Worm (Caenorhabditis elegans): ENCODE results near the gene F19G12.11.
A peak's percentile ranks its signal among the peaks of the same experiment; 100 is the strongest.

The F19G12.11 gene

DNA sequence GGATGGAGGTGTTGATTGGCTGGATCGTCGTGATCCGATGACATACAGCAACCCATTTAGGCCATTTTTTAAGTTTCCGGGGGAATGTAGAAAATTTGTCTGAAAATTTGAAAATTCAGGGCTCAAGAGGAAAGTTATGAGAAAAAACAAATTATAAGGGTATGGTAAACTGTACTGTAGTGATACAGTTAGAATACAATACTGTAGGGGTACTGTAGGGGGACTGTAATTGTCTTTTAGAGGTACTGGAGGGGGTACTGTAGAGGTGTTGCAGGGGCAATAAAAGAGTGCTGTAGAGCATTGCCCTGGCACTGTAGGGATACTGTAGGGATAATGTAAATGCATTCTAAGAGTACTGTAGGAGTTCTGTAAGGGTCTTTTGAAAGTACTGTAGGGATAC lies 38.4 kb upstream of the F19G12.11 start, which contains the start of gene D1005.6:
Gene D1005.6, minus strand, starts transcription at position 101 of the 400 bp plus-strand sequence.
- TF ChIP-seq nhr-76 (tag; optimal IDR thresholded peaks at IDR 0.05), result no peak
- TF ChIP-seq nhr-71 (tag; optimal IDR thresholded peaks at IDR 0.05), result no peak
- no peak for TF ChIP-seq efl-1 (optimal IDR thresholded peaks at IDR 0.05)
- TF ChIP-seq efl-1 (GFP tag; optimal IDR thresholded peaks at IDR 0.05 in 1 of 2), result no peak
- TF ChIP-seq ces-1 (GFP tag; optimal IDR thresholded peaks at IDR 0.05), result no peak
- no peak for TF ChIP-seq dsc-1 (tag; optimal IDR thresholded peaks at IDR 0.05)
- no peak for TF ChIP-seq grh-1 (GFP tag; IDR thresholded peaks at IDR 0.05)
- no peak for TF ChIP-seq pag-3 (tag; optimal IDR thresholded peaks at IDR 0.05; ENCODE audit: borderline replicate concordance, insufficient read depth)
- no peak for TF ChIP-seq unc-130 (tag; optimal IDR thresholded peaks at IDR 0.05)
- no peak for TF ChIP-seq zip-4 (GFP tag; optimal IDR thresholded peaks at IDR 0.05)
- TF ChIP-seq fos-1 (tag; optimal IDR thresholded peaks at IDR 0.05), result no peak

- no peak for TF ChIP-seq egl-27 (tag; optimal IDR thresholded peaks at IDR 0.05)
- peak; percentile 51 for TF ChIP-seq blmp-1 (tag; optimal IDR thresholded peaks at IDR 0.05)
- no peak for TF ChIP-seq F16B12.6 (tag; optimal IDR thresholded peaks at IDR 0.05)
Measured at ce11 chrX:1459756-1460155, 33.4 kb upstream of the F19G12.11 start.

- TF ChIP-seq pax-3 (tag; optimal IDR thresholded peaks at IDR 0.05) (no peak), blmp-1 (tag; optimal IDR thresholded peaks at IDR 0.05) (peak; percentile 93), elt-3 (tag; optimal IDR thresholded peaks at IDR 0.05) (peak in 3 of 6 experiments; percentile 6 to 56 (median 37)), nhr-20 (tag; optimal IDR thresholded peaks at IDR 0.05) (no peak), unc-86 (tag; optimal IDR thresholded peaks at IDR 0.05) (no peak), lin-14 (GFP tag; optimal IDR thresholded peaks at IDR 0.05) (peak; percentile 37), mdl-1 (tag; optimal IDR thresholded peaks at IDR 0.05) (peak in 1 of 2 experiments; percentile 32), nhr-237 (tag; optimal IDR thresholded peaks at IDR 0.05) (no peak), mep-1 (tag; optimal IDR thresholded peaks at IDR 0.05) (peak; percentile 6), nhr-90 (tag; optimal IDR thresholded peaks at IDR 0.05; ENCODE audit: poor library complexity) (no peak)
Measured at ce11 chrX:1458793-1459192, 32.5 kb upstream of the F19G12.11 start, which contains the start of gene D1005.2. Gene D1005.2, plus strand, starts transcription at chrX:1459022.

- TF ChIP-seq lin-39 (tag; optimal IDR thresholded peaks at IDR 0.05), result no peak
- TF ChIP-seq nhr-85 (tag), result peak; percentile 87
- no peak for TF ChIP-seq isw-1 (GFP tag; IDR thresholded peaks at IDR 0.05)
- no peak for TF ChIP-seq pag-3 (tag; optimal IDR thresholded peaks at IDR 0.05; ENCODE audit: borderline replicate concordance, insufficient read depth)
- no peak for TF ChIP-seq nhr-28 (tag; optimal IDR thresholded peaks at IDR 0.05)
- no peak for TF ChIP-seq C34B4.2 (tag; optimal IDR thresholded peaks at IDR 0.05)
- no peak for TF ChIP-seq hpl-2 (GFP tag; optimal IDR thresholded peaks at IDR 0.05)
- no peak for TF ChIP-seq nhr-237 (tag; optimal IDR thresholded peaks at IDR 0.05)
- peak; percentile 68 for TF ChIP-seq C16A3.4 (tag; optimal IDR thresholded peaks at IDR 0.05)
- peak; percentile 23 for TF ChIP-seq nhr-77 (tag; optimal IDR thresholded peaks at IDR 0.05)
- TF ChIP-seq nhr-47 (tag; optimal IDR thresholded peaks at IDR 0.05), result peak; percentile 39
- no peak for TF ChIP-seq egl-13 (tag; optimal IDR thresholded peaks at IDR 0.05)
- TF ChIP-seq mef-2 (tag; optimal IDR thresholded peaks at IDR 0.05), result no peak
- peak; percentile 79 for TF ChIP-seq nhr-71 (tag; optimal IDR thresholded peaks at IDR 0.05)
- TF ChIP-seq alr-1 (tag; optimal IDR thresholded peaks at IDR 0.05; ENCODE audit: borderline replicate concordance), result no peak
- TF ChIP-seq lin-13 (GFP tag; optimal IDR thresholded peaks at IDR 0.05), result no peak
- no peak for TF ChIP-seq dsc-1 (tag; optimal IDR thresholded peaks at IDR 0.05)
- peak; percentile 30 to 69 for TF ChIP-seq lsy-2 (tag; optimal IDR thresholded peaks at IDR 0.05)
- no peak for TF ChIP-seq hlh-4 (tag; optimal IDR thresholded peaks at IDR 0.05)
- peak; percentile 41 for TF ChIP-seq swsn-7 (tag; optimal IDR thresholded peaks at IDR 0.05)
- TF ChIP-seq ceh-90 (tag; optimal IDR thresholded peaks at IDR 0.05), result no peak
- no peak for TF ChIP-seq jun-1 (tag; optimal IDR thresholded peaks at IDR 0.05)
- TF ChIP-seq xbp-1 (tag; optimal IDR thresholded peaks at IDR 0.05), result peak; percentile 7
- TF ChIP-seq ets-5 (GFP tag; IDR thresholded peaks at IDR 0.05), result no peak
- no peak for TF ChIP-seq lin-15B (tag; optimal IDR thresholded peaks at IDR 0.05)
- peak; percentile 29 for TF ChIP-seq irx-1 (tag; optimal IDR thresholded peaks at IDR 0.05)
- TF ChIP-seq ama-1 (optimal IDR thresholded peaks at IDR 0.05), result no peak
- TF ChIP-seq aly-2 (tag; optimal IDR thresholded peaks at IDR 0.05), result no peak
- TF ChIP-seq unc-62 (GFP tag; optimal IDR thresholded peaks at IDR 0.05), result no peak
Measured at ce11 chrX:1456350-1457080, 30.2 kb upstream of the F19G12.11 start.
